Worm (Caenorhabditis elegans) whole organism, young adult: Measurements from ENCODE around the gene T10F2.5.
A peak's percentile ranks its signal among the peaks of the same experiment; 100 is the strongest.

ENCODE experiments used
- B0035.1 ChIP-seq: sonication (generic microtip); optimal IDR thresholded peaks from 2 replicates; lab custom pipeline; 2016; ENCODE audit warnings: missing genetic modification characterization, mild to moderate bottlenecking, missing compliant biosample characterization, missing genotype, missing genetic modification reagents
- C06A6.2 ChIP-seq: fragments of 200-800 bp; sonication (Bioruptor generic); conservative IDR thresholded peaks from 2 replicates; pipeline ENCODE4 v1.3.6; 2022; ENCODE audit warnings: missing genetic modification characterization, missing compliant biosample characterization
- F39B2.1 ChIP-seq: fragments of 200-800 bp; sonication (Bioruptor generic); IDR thresholded peaks from 2 replicates; pipeline ENCODE4 v1.3.6; 2022; ENCODE audit warnings: missing genetic modification reagents, missing genetic modification characterization, missing compliant biosample characterization
- Y53G8AR.9 ChIP-seq: fragments of 200-800 bp; sonication (Bioruptor generic); conservative IDR thresholded peaks from 2 replicates; pipeline ENCODE4 v1.3.6; 2022; ENCODE audit warnings: missing genetic modification reagents, missing genetic modification characterization, missing compliant biosample characterization
- ZK185.1 ChIP-seq: sonication (generic microtip); optimal IDR thresholded peaks from 2 replicates; lab custom pipeline; 2016; ENCODE audit warnings: mild to moderate bottlenecking, missing genetic modification characterization, missing compliant biosample characterization; ENCODE audit not compliant: poor library complexity, severe bottlenecking
- akir-1 ChIP-seq: fragments of 200-800 bp; sonication (Bioruptor generic); optimal IDR thresholded peaks from 2 replicates; lab custom pipeline; 2018; ENCODE audit warnings: mild to moderate bottlenecking, missing genetic modification characterization, moderate library complexity, missing compliant biosample characterization
- atf-7 ChIP-seq: sonication (generic microtip); optimal IDR thresholded peaks from 2 replicates; lab custom pipeline; 2017; ENCODE audit warnings: mild to moderate bottlenecking, missing genetic modification characterization, missing compliant biosample characterization
- attf-5 ChIP-seq: fragments of 200-800 bp; sonication (Bioruptor generic); optimal IDR thresholded peaks from 2 replicates; lab custom pipeline; 2018; ENCODE audit warnings: mild to moderate bottlenecking, missing genetic modification characterization, missing compliant biosample characterization
- ccch-3 ChIP-seq: fragments of 200-800 bp; sonication (Bioruptor generic); optimal IDR thresholded peaks from 2 replicates; lab custom pipeline; 2018; ENCODE audit warnings: mild to moderate bottlenecking, missing genetic modification characterization, missing compliant biosample characterization
- dpff-1 ChIP-seq: sonication (generic microtip); optimal IDR thresholded peaks from 2 replicates; lab custom pipeline; 2017; ENCODE audit warnings: mild to moderate bottlenecking, missing genetic modification characterization, missing compliant biosample characterization
- efl-1 ChIP-seq: fragments of 150-350 bp; optimal IDR thresholded peaks from 2 replicates; lab custom pipeline; 2014; ENCODE audit warnings: missing biosample characterization, missing genetic modification reagents, missing genetic modification characterization
- hlh-12 ChIP-seq: sonication (generic microtip); optimal IDR thresholded peaks from 2 replicates; lab custom pipeline; 2016; ENCODE audit warnings: missing genetic modification characterization, missing compliant biosample characterization
- hmg-1.2 ChIP-seq: fragments of 200-800 bp; sonication (Bioruptor generic); IDR thresholded peaks from 2 replicates; pipeline ENCODE4 v1.3.6; 2022; ENCODE audit warnings: missing genetic modification reagents, missing genetic modification characterization, missing compliant biosample characterization
- hrde-1 ChIP-seq: sonication (generic microtip); optimal IDR thresholded peaks from 2 replicates; lab custom pipeline; 2016; ENCODE audit warnings: missing genetic modification characterization, mild to moderate bottlenecking, missing compliant biosample characterization, moderate library complexity, missing genotype, missing genetic modification reagents, borderline replicate concordance
- let-526 ChIP-seq: fragments of 200-800 bp; sonication (Bioruptor generic); IDR thresholded peaks from 2 replicates; pipeline ENCODE4 v1.3.6; 2022; ENCODE audit warnings: missing genetic modification reagents, missing genetic modification characterization, missing compliant biosample characterization
- lin-35 ChIP-seq, 3 experiments: fragments of 150-350 bp in 2 of 3; sonication (generic microtip) in 1 of 3; optimal IDR thresholded peaks; 2 replicates each; lab custom pipeline; 2014 to 2018; ENCODE audit warnings: missing biosample characterization in 3 of 3, missing genetic modification characterization in 3 of 3, missing genetic modification reagents in 3 of 3
- lin-40 ChIP-seq: sonication (generic microtip); optimal IDR thresholded peaks from 2 replicates; lab custom pipeline; 2016; ENCODE audit warnings: missing genetic modification characterization, mild to moderate bottlenecking, missing compliant biosample characterization, missing genotype, missing genetic modification reagents
- lin-54 ChIP-seq: fragments of 200-800 bp; sonication (Bioruptor generic); optimal IDR thresholded peaks from 2 replicates; lab custom pipeline; 2018; ENCODE audit warnings: mild to moderate bottlenecking, missing genetic modification characterization, missing compliant biosample characterization
- lsl-1 ChIP-seq: fragments of 200-800 bp; sonication (Bioruptor generic); optimal IDR thresholded peaks from 2 replicates; lab custom pipeline; 2018; ENCODE audit warnings: mild to moderate bottlenecking, missing genetic modification characterization, moderate library complexity, missing compliant biosample characterization
- madf-6 ChIP-seq: fragments of 200-800 bp; sonication (Bioruptor generic); IDR thresholded peaks from 2 replicates; pipeline ENCODE4 v1.3.6; 2022; ENCODE audit warnings: missing genetic modification reagents, missing genetic modification characterization, missing compliant biosample characterization
- mcd-1 ChIP-seq: fragments of 200-800 bp; sonication (Bioruptor generic); IDR thresholded peaks from 2 replicates; pipeline ENCODE4 v1.3.6; 2022; ENCODE audit warnings: missing genetic modification reagents, missing genetic modification characterization, missing compliant biosample characterization
- mes-4 ChIP-seq: sonication (generic microtip); optimal IDR thresholded peaks from 2 replicates; lab custom pipeline; 2016; ENCODE audit warnings: missing genotype, missing genetic modification characterization, missing compliant biosample characterization
- nhr-80 ChIP-seq: sonication (generic microtip); optimal IDR thresholded peaks from 2 replicates; lab custom pipeline; 2016; ENCODE audit warnings: missing genetic modification characterization, missing compliant biosample characterization
- nhr-90 ChIP-seq: sonication (generic microtip); optimal IDR thresholded peaks from 2 replicates; lab custom pipeline; 2016; ENCODE audit warnings: missing genotype, mild to moderate bottlenecking, missing genetic modification characterization, missing compliant biosample characterization
- sea-2 ChIP-seq: fragments of 200-800 bp; sonication (Bioruptor generic); IDR thresholded peaks from 2 replicates; pipeline ENCODE4 v1.3.6; 2022; ENCODE audit warnings: missing genetic modification characterization, missing compliant biosample characterization
- snpc-1.1 ChIP-seq: sonication (generic microtip); optimal IDR thresholded peaks from 2 replicates; lab custom pipeline; 2017; ENCODE audit warnings: missing genetic modification characterization, mild to moderate bottlenecking, missing compliant biosample characterization, antibody characterized with exemption, moderate library complexity, missing genotype, missing genetic modification reagents; ENCODE audit not compliant: insufficient read depth
- somi-1 ChIP-seq: fragments of 200-800 bp; sonication (Bioruptor generic); optimal IDR thresholded peaks from 2 replicates; lab custom pipeline; 2018; ENCODE audit warnings: mild to moderate bottlenecking, missing genetic modification characterization, missing compliant biosample characterization
- sptf-2 ChIP-seq: fragments of 200-800 bp; sonication (Bioruptor generic); optimal IDR thresholded peaks from 2 replicates; lab custom pipeline; 2018; ENCODE audit warnings: mild to moderate bottlenecking, missing genetic modification characterization, missing compliant biosample characterization
- tbp1 ChIP-seq: fragments of 200-800 bp; sonication (Bioruptor generic); optimal IDR thresholded peaks from 2 replicates; lab custom pipeline; 2018; ENCODE audit warnings: mild to moderate bottlenecking, missing genetic modification characterization, missing compliant biosample characterization
- tlf-1 ChIP-seq: fragments of 200-800 bp; sonication (Bioruptor generic); optimal IDR thresholded peaks from 2 replicates; lab custom pipeline; 2018; ENCODE audit warnings: mild to moderate bottlenecking, missing genetic modification characterization, missing compliant biosample characterization
- zfh-2 ChIP-seq: fragments of 200-800 bp; sonication (Bioruptor generic); conservative IDR thresholded peaks from 2 replicates; pipeline ENCODE4 v1.3.6; 2022; ENCODE audit warnings: missing genetic modification reagents, missing genetic modification characterization, missing compliant biosample characterization
- ztf-25 ChIP-seq: fragments of 200-800 bp; sonication (Bioruptor generic); IDR thresholded peaks from 2 replicates; pipeline ENCODE4 v1.3.6; 2022; ENCODE audit warnings: missing genetic modification reagents, missing genetic modification characterization, missing compliant biosample characterization

T10F2.5 gene

DNA sequence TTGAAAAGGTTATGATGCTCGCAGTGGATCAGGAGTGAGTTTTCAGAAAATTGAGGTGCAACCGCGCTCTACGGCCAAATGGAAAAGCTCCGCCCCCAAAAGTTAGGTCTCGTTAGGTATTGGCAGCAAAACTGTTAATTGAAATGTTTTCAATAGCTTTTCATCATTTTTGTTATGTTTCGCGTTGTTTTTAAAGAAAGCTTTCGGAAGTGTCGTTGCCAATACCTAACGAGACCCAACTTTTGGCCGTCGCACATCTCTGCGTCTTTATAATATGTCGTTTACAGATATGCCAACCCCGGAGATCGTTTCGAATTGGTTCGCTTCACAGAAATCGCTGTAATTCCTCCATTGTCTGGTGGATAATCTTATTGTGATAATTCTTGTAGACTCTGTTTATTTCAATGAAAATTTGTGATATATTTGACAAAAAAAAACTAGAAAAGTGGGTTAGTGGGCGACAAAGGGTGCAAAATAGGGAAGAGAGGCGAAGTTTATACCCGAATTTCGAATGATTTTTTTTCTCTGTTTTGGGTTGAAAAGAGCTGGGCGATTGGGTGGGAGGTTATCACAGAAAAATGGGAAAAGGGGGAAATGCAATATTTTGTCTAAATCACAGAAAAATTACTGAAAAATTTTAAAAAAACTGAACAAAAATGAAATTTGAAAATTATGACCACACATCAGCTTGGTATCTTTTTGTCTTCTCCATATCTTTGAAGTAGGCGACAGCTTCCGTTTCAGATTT lies 37.1 kb upstream of the T10F2.5 start (continued):
- no peak for TF ChIP-seq snpc-1.1
- no peak for TF ChIP-seq F39B2.1 (GFP tag; lab: Robert Waterston, UW)
- TF ChIP-seq mes-4 (tag; lab: Kevin White, UChicago) = no peak
- no peak for TF ChIP-seq madf-6
- TF ChIP-seq tbp1 = peak; percentile 8
- peak; percentile 87 for TF ChIP-seq nhr-90 (tag; lab: Kevin White, UChicago)
- no peak for TF ChIP-seq sea-2 (GFP tag; lab: Robert Waterston, UW)
- TF ChIP-seq akir-1 (GFP tag; lab: Kevin White, UChicago) = no peak
- peak; percentile 50 for TF ChIP-seq lin-40 (tag; lab: Kevin White, UChicago)
- no peak for TF ChIP-seq B0035.1
- TF ChIP-seq nhr-80 (tag; lab: Kevin White, UChicago) = peak; percentile 42
- TF ChIP-seq Y53G8AR.9 (GFP tag; lab: Robert Waterston, UW) = peak; percentile 77
- peak; percentile 28 for TF ChIP-seq lin-54
- TF ChIP-seq hlh-12 (tag; lab: Kevin White, UChicago) = no peak
- no peak for TF ChIP-seq hrde-1 (tag; lab: Kevin White, UChicago)

DNA sequence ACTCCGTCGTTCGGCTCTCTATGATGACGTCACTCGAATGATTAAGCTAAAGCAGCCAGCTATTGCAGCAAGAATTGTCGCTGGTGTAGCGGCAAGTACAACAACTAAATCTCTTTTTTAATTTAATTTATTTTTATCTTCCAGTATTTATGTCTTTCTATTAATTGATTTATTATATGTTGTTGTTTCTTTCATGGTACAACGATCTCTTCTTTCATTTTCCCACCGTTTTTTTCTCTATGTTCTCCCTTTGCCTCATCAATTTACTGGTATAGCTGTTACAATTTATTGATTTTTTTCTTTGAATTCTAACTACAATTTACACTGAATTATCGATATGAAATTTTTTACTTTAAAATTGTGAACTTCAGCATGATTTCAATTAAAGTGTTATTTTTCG lies 36.3 kb upstream of the T10F2.5 start, which contains the start of gene moc-6:
TSS of gene moc-6 (plus strand) at position 301 of the 400 bp plus-strand sequence.
- TF ChIP-seq somi-1 (GFP tag; lab: Kevin White, UChicago) = no peak
- no peak for TF ChIP-seq tlf-1
- TF ChIP-seq lsl-1 (GFP tag; lab: Kevin White, UChicago) = no peak
- no peak for TF ChIP-seq dpff-1
- TF ChIP-seq sea-2 (GFP tag; lab: Robert Waterston, UW) = no peak
- no peak for TF ChIP-seq zfh-2
- TF ChIP-seq C06A6.2 (GFP tag; lab: Robert Waterston, UW) = no peak
- no peak for TF ChIP-seq ZK185.1
- TF ChIP-seq atf-7 (tag; lab: Kevin White, UChicago) = no peak

DNA sequence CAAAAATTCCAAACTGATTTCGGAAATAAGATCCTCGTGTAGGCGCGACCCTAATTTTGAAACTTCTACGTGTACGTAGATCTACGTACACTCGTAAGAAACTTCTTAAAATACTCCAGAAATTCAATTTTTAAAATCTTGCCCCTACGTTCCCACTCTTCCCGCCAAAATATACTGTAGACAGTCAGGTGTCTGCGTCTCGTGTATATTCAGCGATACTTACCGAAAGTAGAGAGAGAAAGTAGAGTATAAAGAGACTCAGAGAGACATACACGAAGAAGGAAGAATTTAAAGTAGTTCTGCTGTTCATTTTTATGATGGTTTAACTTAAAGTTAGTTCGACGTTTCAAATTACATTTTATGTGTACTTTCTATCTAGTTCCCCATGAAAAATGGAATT lies 33.9 kb upstream of the T10F2.5 start:
- TF ChIP-seq ccch-3 (no peak), sptf-2 (no peak), hmg-1.2 (GFP tag; lab: Robert Waterston, UW) (peak; percentile 20; the same call in 1 of the 2 replicates)

DNA sequence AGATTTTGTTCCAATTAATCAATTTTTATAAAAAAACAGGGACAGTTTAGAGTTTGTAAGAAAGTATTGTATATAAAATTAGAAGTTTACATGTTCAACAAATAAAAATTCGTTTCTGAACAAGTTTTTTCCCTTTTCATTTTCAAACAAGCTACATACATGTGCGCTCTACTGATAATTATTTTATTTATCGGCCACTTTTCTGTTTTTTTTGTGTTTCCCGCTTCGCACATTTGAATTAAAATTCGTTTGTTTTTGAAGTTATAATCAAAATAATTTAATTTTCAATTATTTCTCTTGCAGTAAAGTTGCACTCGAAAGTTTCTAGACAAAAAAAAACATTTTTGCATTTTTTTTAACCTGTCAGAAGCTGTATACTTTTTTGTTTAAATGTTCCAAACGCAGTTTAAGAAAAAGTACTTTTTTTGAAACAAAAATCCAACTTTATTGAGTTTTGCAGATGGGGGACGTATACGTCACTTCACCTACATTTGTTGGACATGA lies 31.3 kb upstream of the T10F2.5 start, which contains the start of gene hira-1:
TSS of gene hira-1 (plus strand) at position 454 of the 504 bp plus-strand sequence.
- TF ChIP-seq lin-54 = peak; percentile 37
- no peak for TF ChIP-seq lin-40 (tag; lab: Kevin White, UChicago)
- peak; percentile 50; the same call in 1 of the 2 replicates for TF ChIP-seq mcd-1 (GFP tag; lab: Robert Waterston, UW)
- peak; percentile 60 for TF ChIP-seq efl-1 (GFP tag; lab: Kevin White, UChicago)
- no peak for TF ChIP-seq ztf-25
- peak in 1 of 3 experiments; percentile 42 for TF ChIP-seq lin-35 (GFP tag; optimal IDR thresholded peaks at IDR 0.05; lab: Kevin White, UChicago)
- TF ChIP-seq let-526 = no peak
- peak; percentile 17 for TF ChIP-seq attf-5 (GFP tag; lab: Kevin White, UChicago)
- no peak for TF ChIP-seq dpff-1
